Fruit fly (Drosophila melanogaster) whole organism, embryonic: ENCODE data around the gene Capr.

Experiments
- Bteb2 ChIP-seq: fragments of 200-800 bp; sonication (Bioruptor generic); optimal IDR thresholded peaks from 2 replicates; lab custom pipeline; 2016; ENCODE audit warnings: missing biosample characterization, missing genetic modification characterization
- CG10462 ChIP-seq: fragments of 200-800 bp; sonication (Bioruptor generic); optimal IDR thresholded peaks from 2 replicates; lab custom pipeline; 2016; ENCODE audit warnings: missing biosample characterization, missing genetic modification characterization
- CG10543 ChIP-seq: fragments of 200-800 bp; sonication (Bioruptor generic); optimal IDR thresholded peaks from 3 replicates; lab custom pipeline; 2017; ENCODE audit warnings: missing biosample characterization, mild to moderate bottlenecking, missing genetic modification characterization, moderate library complexity
- CG10654 ChIP-seq: fragments of 200-800 bp; sonication (Bioruptor generic); optimal IDR thresholded peaks from 2 replicates; lab custom pipeline; 2016; ENCODE audit warnings: missing biosample characterization, missing genetic modification characterization
- CG11504 ChIP-seq: fragments of 200-800 bp; sonication (Bioruptor generic); optimal IDR thresholded peaks from 3 replicates; lab custom pipeline; 2019; ENCODE audit warnings: missing biosample characterization, mild to moderate bottlenecking, missing genetic modification characterization, moderate library complexity
- CG12219 ChIP-seq: fragments of 200-800 bp; sonication (Bioruptor generic); optimal IDR thresholded peaks from 3 replicates; lab custom pipeline; 2018; ENCODE audit warnings: missing biosample characterization, mild to moderate bottlenecking, missing genetic modification characterization
- CG13123 ChIP-seq: fragments of 200-800 bp; sonication (Bioruptor generic); optimal IDR thresholded peaks from 2 replicates; lab custom pipeline; 2016; ENCODE audit warnings: missing biosample characterization, missing genetic modification characterization
- CG13287 ChIP-seq: fragments of 200-800 bp; sonication (Bioruptor generic); IDR thresholded peaks from 2 replicates; pipeline ENCODE4 v1.3.6; 2022; ENCODE audit warnings: missing biosample characterization, missing genetic modification characterization; ENCODE audit not compliant: partially characterized antibody
- CG14965 ChIP-seq: fragments of 200-800 bp; sonication (Bioruptor generic); optimal IDR thresholded peaks from 2 replicates; lab custom pipeline; 2016; ENCODE audit warnings: missing biosample characterization, missing genetic modification characterization, borderline replicate concordance
- CG15011 ChIP-seq: fragments of 200-800 bp; sonication (Bioruptor generic); optimal IDR thresholded peaks from 3 replicates; lab custom pipeline; 2018; ENCODE audit warnings: missing biosample characterization, mild to moderate bottlenecking, missing genetic modification characterization
- CG17568 ChIP-seq: fragments of 200-800 bp; sonication (Bioruptor generic); optimal IDR thresholded peaks from 2 replicates; lab custom pipeline; 2018; ENCODE audit warnings: missing biosample characterization, mild to moderate bottlenecking, missing genetic modification characterization, moderate library complexity
- CG2116 ChIP-seq: fragments of 200-800 bp; sonication (Bioruptor generic); optimal IDR thresholded peaks from 3 replicates; lab custom pipeline; 2018; ENCODE audit warnings: missing biosample characterization, mild to moderate bottlenecking, missing genetic modification characterization
- CG4617 ChIP-seq: fragments of 200-800 bp; sonication (Bioruptor generic); optimal IDR thresholded peaks from 3 replicates; lab custom pipeline; 2016; ENCODE audit warnings: missing biosample characterization, missing genetic modification characterization, borderline replicate concordance
- CG4707 ChIP-seq: fragments of 200-800 bp; sonication (Bioruptor generic); optimal IDR thresholded peaks from 2 replicates; lab custom pipeline; 2018; ENCODE audit warnings: missing biosample characterization, mild to moderate bottlenecking, missing genetic modification characterization, moderate library complexity
- CG4820 ChIP-seq: fragments of 200-800 bp; sonication (Bioruptor generic); optimal IDR thresholded peaks from 3 replicates; lab custom pipeline; 2016; ENCODE audit warnings: missing biosample characterization, missing genetic modification characterization
- CG6813 ChIP-seq: fragments of 200-800 bp; sonication (Bioruptor generic); optimal IDR thresholded peaks from 2 replicates; lab custom pipeline; 2017; ENCODE audit warnings: missing biosample characterization, missing genetic modification characterization, mild to moderate bottlenecking, moderate library complexity, missing genetic modification reagents
- CG8924 ChIP-seq: fragments of 200-800 bp; optimal IDR thresholded peaks from 3 replicates; lab custom pipeline; 2019; ENCODE audit warnings: missing biosample characterization, mild to moderate bottlenecking, missing genetic modification characterization, moderate library complexity
- CHES-1-like ChIP-seq: fragments of 200-800 bp; sonication (Bioruptor generic); optimal IDR thresholded peaks from 2 replicates; lab custom pipeline; 2016; ENCODE audit warnings: missing biosample characterization, missing genetic modification characterization
- D ChIP-seq, 2 experiments: fragments of 200-800 bp in 1 of 2; fragments of >200 bp in 1 of 2; sonication (Bioruptor generic) in 1 of 2; optimal IDR thresholded peaks; 2 replicates in 1 of 2; 3 replicates in 1 of 2; lab custom pipeline; 2017; ENCODE audit warnings: mild to moderate bottlenecking in 1 of 2, missing biosample characterization in 1 of 2, missing genetic modification characterization in 1 of 2, missing genetic modification reagents in 1 of 2
- D19B ChIP-seq: fragments of 200-800 bp; sonication (Bioruptor generic); optimal IDR thresholded peaks from 2 replicates; lab custom pipeline; 2017; ENCODE audit warnings: missing biosample characterization, mild to moderate bottlenecking, missing genetic modification characterization
- Ets65A ChIP-seq: fragments of 200-800 bp; sonication (Bioruptor generic); peaks from one replicate; lab custom pipeline; 2016; ENCODE audit warnings: missing biosample characterization, missing genetic modification characterization
- HLH4C ChIP-seq: fragments of 200-800 bp; sonication (Bioruptor generic); IDR thresholded peaks from 3 replicates; pipeline ENCODE4 v1.3.6; 2022; ENCODE audit warnings: missing biosample characterization, missing genetic modification characterization; ENCODE audit not compliant: partially characterized antibody
- HmgD ChIP-seq: fragments of 200-800 bp; sonication (Bioruptor generic); optimal IDR thresholded peaks from 3 replicates; lab custom pipeline; 2016; ENCODE audit warnings: missing biosample characterization, missing genetic modification characterization
- Hr3 ChIP-seq: fragments of 200-800 bp; sonication (Bioruptor generic); optimal IDR thresholded peaks from 3 replicates; lab custom pipeline; 2016; ENCODE audit warnings: missing biosample characterization, missing genetic modification characterization
- Hsf ChIP-seq: fragments of 200-800 bp; sonication (Bioruptor generic); optimal IDR thresholded peaks from 3 replicates; lab custom pipeline; 2016; ENCODE audit warnings: missing biosample characterization, missing genetic modification characterization
- Mad ChIP-seq: fragments of 200-800 bp; sonication (Bioruptor generic); optimal IDR thresholded peaks from 2 replicates; lab custom pipeline; 2016; ENCODE audit warnings: missing biosample characterization, missing genetic modification characterization
- NK7.1 ChIP-seq: fragments of 200-800 bp; sonication (Bioruptor generic); optimal IDR thresholded peaks from 3 replicates; lab custom pipeline; 2016; ENCODE audit warnings: missing biosample characterization, missing genetic modification characterization
- Nf-YB ChIP-seq: fragments of 200-800 bp; sonication (Bioruptor generic); optimal IDR thresholded peaks from 3 replicates; lab custom pipeline; 2019; ENCODE audit warnings: missing biosample characterization, mild to moderate bottlenecking, missing genetic modification characterization, moderate library complexity
- Ptx1 ChIP-seq: fragments of 200-800 bp; sonication (Bioruptor generic); IDR thresholded peaks from 2 replicates; pipeline ENCODE4 v1.3.6; 2022; ENCODE audit warnings: missing biosample characterization, missing genetic modification characterization
- Ravus ChIP-seq: fragments of 200-800 bp; sonication (Bioruptor generic); IDR thresholded peaks from 2 replicates; pipeline ENCODE4 v1.3.6; 2022; ENCODE audit warnings: missing biosample characterization, missing genetic modification characterization
- TFAM ChIP-seq: fragments of 200-800 bp; sonication (Bioruptor generic); optimal IDR thresholded peaks from 2 replicates; lab custom pipeline; 2017; ENCODE audit warnings: missing biosample characterization, missing genetic modification characterization, inconsistent platforms
- Vsx1 ChIP-seq: fragments of 200-800 bp; sonication (Bioruptor generic); optimal IDR thresholded peaks from 2 replicates; lab custom pipeline; 2017; ENCODE audit warnings: missing biosample characterization, mild to moderate bottlenecking, missing genetic modification characterization, missing genetic modification reagents
- ato ChIP-seq: fragments of 200-800 bp; sonication (Bioruptor generic); IDR thresholded peaks from 2 replicates; pipeline ENCODE4 v1.3.6; 2022; ENCODE audit warnings: missing biosample characterization, missing genetic modification characterization; ENCODE audit not compliant: partially characterized antibody
- bsh ChIP-seq, 2 experiments: fragments of 200-800 bp; sonication (Bioruptor generic); optimal IDR thresholded peaks; 2 replicates each; lab custom pipeline; 2017 to 2018; ENCODE audit warnings: mild to moderate bottlenecking in 2 of 2, missing biosample characterization in 2 of 2, missing genetic modification characterization in 2 of 2, moderate library complexity in 1 of 2
- cwo ChIP-seq: fragments of 200-800 bp; sonication (Bioruptor generic); optimal IDR thresholded peaks from 3 replicates; lab custom pipeline; 2017; ENCODE audit warnings: missing biosample characterization, missing genetic modification characterization, mild to moderate bottlenecking, moderate library complexity, missing genetic modification reagents
- ken ChIP-seq: fragments of 200-800 bp; sonication (Bioruptor generic); IDR thresholded peaks from 3 replicates; pipeline ENCODE4 v1.3.6; 2022; ENCODE audit warnings: missing biosample characterization, missing genetic modification characterization
- knrl ChIP-seq: fragments of 200-800 bp; sonication (Bioruptor generic); IDR thresholded peaks from 3 replicates; pipeline ENCODE4 v1.3.6; 2022; ENCODE audit warnings: missing biosample characterization, missing genetic modification characterization; ENCODE audit not compliant: partially characterized antibody
- nmo ChIP-seq: fragments of 200-800 bp; sonication (Bioruptor generic); optimal IDR thresholded peaks from 2 replicates; lab custom pipeline; 2018; ENCODE audit warnings: missing biosample characterization, mild to moderate bottlenecking, missing genetic modification characterization, moderate library complexity
- phol ChIP-seq: fragments of 200-800 bp; sonication (Bioruptor generic); optimal IDR thresholded peaks from 3 replicates; lab custom pipeline; 2018; ENCODE audit warnings: missing biosample characterization, mild to moderate bottlenecking, missing genetic modification characterization, moderate library complexity
- prd ChIP-seq, 3 experiments: fragments of >200 bp in 2 of 3; fragments of 200-800 bp in 1 of 3; sonication (Bioruptor generic) in 1 of 3; optimal IDR thresholded peaks in 2 of 3; IDR thresholded peaks in 1 of 3; 2 replicates in 2 of 3; 3 replicates in 1 of 3; pipeline versions ENCODE4 v1.3.6 to Lab custom; 2017 to 2022; ENCODE audit warnings: missing biosample characterization in 1 of 3, missing genetic modification characterization in 1 of 3
- pzg ChIP-seq: fragments of 200-800 bp; sonication (Bioruptor generic); optimal IDR thresholded peaks from 3 replicates; lab custom pipeline; 2018; ENCODE audit warnings: missing biosample characterization, mild to moderate bottlenecking, missing genetic modification characterization, moderate library complexity
- schlank ChIP-seq: fragments of 200-800 bp; sonication (Bioruptor generic); optimal IDR thresholded peaks from 2 replicates; lab custom pipeline; 2018; ENCODE audit warnings: missing biosample characterization, mild to moderate bottlenecking, missing genetic modification characterization
- stwl ChIP-seq: fragments of 200-800 bp; sonication (Bioruptor generic); optimal IDR thresholded peaks from 3 replicates; lab custom pipeline; 2018; ENCODE audit warnings: missing biosample characterization, mild to moderate bottlenecking, missing genetic modification characterization, moderate library complexity
- sug ChIP-seq: fragments of 200-800 bp; optimal IDR thresholded peaks from 2 replicates; lab custom pipeline; 2019; ENCODE audit warnings: missing biosample characterization, mild to moderate bottlenecking, missing genetic modification characterization, moderate library complexity
- tio ChIP-seq: fragments of 200-800 bp; sonication (Bioruptor generic); optimal IDR thresholded peaks from 2 replicates; lab custom pipeline; 2017; ENCODE audit warnings: missing biosample characterization, missing genetic modification characterization, inconsistent platforms
- trem ChIP-seq: fragments of 200-800 bp; optimal IDR thresholded peaks from 3 replicates; lab custom pipeline; 2019; ENCODE audit warnings: missing biosample characterization, mild to moderate bottlenecking, missing genetic modification characterization, moderate library complexity
- wdn ChIP-seq: fragments of 200-800 bp; sonication (Bioruptor generic); IDR thresholded peaks from 2 replicates; pipeline ENCODE4 v1.3.6; 2022; ENCODE audit warnings: missing biosample characterization, missing genetic modification characterization

Gene Capr

dm6 chr3L:18681550-18682217 lies 8.6 kb upstream of the Capr start, which contains the start of the genes Sgf11 and CG32202 (continued):
- TF ChIP-seq CG13123 (GFP tag; lab: Kevin White, UChicago) (peak; percentile 19), stwl (peak; percentile 82), wdn (GFP tag; lab: Robert Waterston, UW) (no peak), trem (tag; lab: Kevin White, UChicago) (peak; percentile 76), prd (optimal IDR thresholded peaks at IDR 0.05; lab: Kevin White, UChicago) (no peak), prd (GFP tag; IDR thresholded peaks at IDR 0.05; lab: Robert Waterston, UW) (peak; percentile 57; the same call in 2 of the 3 replicates), D (optimal IDR thresholded peaks at IDR 0.05; lab: Kevin White, UChicago) (no peak), D (GFP tag; optimal IDR thresholded peaks at IDR 0.05; lab: Kevin White, UChicago) (peak; percentile 22), CG4617 (GFP tag; lab: Kevin White, UChicago) (peak; percentile 44), Hr3 (GFP tag; lab: Kevin White, UChicago) (peak; percentile 76), Nf-YB (GFP tag; lab: Kevin White, UChicago) (peak; percentile 47), schlank (no peak), ato (no peak), CG10654 (GFP tag; lab: Kevin White, UChicago) (peak; percentile 23), tio (GFP tag; lab: Kevin White, UChicago) (peak; percentile 69), Vsx1 (GFP tag; lab: Kevin White, UChicago) (no peak), TFAM (no peak), phol (tag; lab: Kevin White, UChicago) (peak; percentile 81), CG2116 (GFP tag; lab: Kevin White, UChicago) (peak; percentile 42), CHES-1-like (peak; percentile 8), sug (tag; lab: Kevin White, UChicago) (peak; percentile 71), CG13287 (GFP tag; lab: Robert Waterston, UW) (0 out of 2 replicates have a peak, but pooled peaks have one; percentile 11), bsh (GFP tag; optimal IDR thresholded peaks at IDR 0.05; lab: Kevin White, UChicago) (peak in 1 of 2 experiments; percentile 63), CG6813 (GFP tag; lab: Kevin White, UChicago) (no peak), CG17568 (no peak), CG4707 (GFP tag; lab: Kevin White, UChicago) (no peak), pzg (GFP tag; lab: Kevin White, UChicago) (peak; percentile 54), HLH4C (GFP tag; lab: Robert Waterston, UW) (no peak), Ets65A (GFP tag; lab: Kevin White, UChicago) (peak; percentile 60), knrl (GFP tag; lab: Robert Waterston, UW) (peak; percentile 33; the same call in 2 of the 3 replicates), NK7.1 (GFP tag; lab: Kevin White, UChicago) (no peak), CG12219 (GFP tag; lab: Kevin White, UChicago) (peak; percentile 13), Bteb2 (peak; percentile 21), CG15011 (GFP tag; lab: Kevin White, UChicago) (no peak), nmo (GFP tag; lab: Kevin White, UChicago) (peak; percentile 85), CG8924 (tag; lab: Kevin White, UChicago) (peak; percentile 79), CG14965 (GFP tag; lab: Kevin White, UChicago) (no peak), Ravus (GFP tag; lab: Robert Waterston, UW) (no peak), cwo (GFP tag; lab: Kevin White, UChicago) (peak; percentile 32), CG11504 (tag; lab: Kevin White, UChicago) (peak; percentile 75), CG10462 (GFP tag; lab: Kevin White, UChicago) (no peak), D19B (GFP tag; lab: Kevin White, UChicago) (peak; percentile 23), Ptx1 (peak; percentile 68), CG10543 (peak; percentile 52), CG4820 (GFP tag; lab: Kevin White, UChicago) (peak; percentile 7), Mad (GFP tag; lab: Kevin White, UChicago) (peak; percentile 56), ken (GFP tag; lab: Robert Waterston, UW) (peak; percentile 57; the same call in 1 of the 3 replicates), Hsf (GFP tag; lab: Kevin White, UChicago) (peak; percentile 5), HmgD (GFP tag; lab: Kevin White, UChicago) (peak; percentile 23)
